Worm (Caenorhabditis elegans) whole organism, late embryonic: ENCODE measurements around the gene F01D5.8.

Experiments used
- C38D4.7 ChIP-seq: fragments of 200-800 bp; sonication (Bioruptor generic); optimal IDR thresholded peaks from 2 replicates; lab custom pipeline; 2018; ENCODE audit warnings: mild to moderate bottlenecking, missing genetic modification characterization, moderate library complexity, missing compliant biosample characterization
- Y22D7AL.16 ChIP-seq: sonication (generic microtip); optimal IDR thresholded peaks from 2 replicates; lab custom pipeline; 2016; ENCODE audit warnings: missing genetic modification characterization, missing compliant biosample characterization
- ahr-1 ChIP-seq: sonication (generic microtip); optimal IDR thresholded peaks from 2 replicates; lab custom pipeline; 2016; ENCODE audit warnings: missing genetic modification characterization, missing compliant biosample characterization
- ceh-18 ChIP-seq: sonication (generic microtip); optimal IDR thresholded peaks from 2 replicates; lab custom pipeline; 2016; ENCODE audit warnings: missing genetic modification characterization, missing compliant biosample characterization
- ceh-19 ChIP-seq: fragments of 200-800 bp; sonication (Bioruptor generic); optimal IDR thresholded peaks from 2 replicates; lab custom pipeline; 2018; ENCODE audit warnings: mild to moderate bottlenecking, missing genetic modification characterization, missing compliant biosample characterization
- ceh-24 ChIP-seq: sonication (generic microtip); optimal IDR thresholded peaks from 2 replicates; lab custom pipeline; 2016; ENCODE audit warnings: mild to moderate bottlenecking, missing genetic modification characterization, missing compliant biosample characterization
- ceh-31 ChIP-seq: sonication (generic microtip); optimal IDR thresholded peaks from 2 replicates; lab custom pipeline; 2016; ENCODE audit warnings: missing genetic modification characterization, missing compliant biosample characterization
- ceh-45 ChIP-seq: fragments of 200-800 bp; sonication (Bioruptor generic); IDR thresholded peaks from 2 replicates; pipeline ENCODE4 v1.3.6; 2022; ENCODE audit warnings: missing genetic modification reagents, missing genetic modification characterization, missing compliant biosample characterization
- ceh-48 ChIP-seq: sonication (generic microtip); optimal IDR thresholded peaks from 2 replicates; lab custom pipeline; 2016; ENCODE audit warnings: missing genetic modification characterization, inconsistent platforms, missing compliant biosample characterization
- dmd-4 ChIP-seq: sonication (generic microtip); optimal IDR thresholded peaks from 2 replicates; lab custom pipeline; 2016; ENCODE audit warnings: borderline replicate concordance, missing genetic modification characterization, missing compliant biosample characterization
- ets-4 ChIP-seq: sonication (generic microtip); optimal IDR thresholded peaks from 2 replicates; lab custom pipeline; 2016; ENCODE audit warnings: missing genetic modification characterization, missing compliant biosample characterization
- fax-1 ChIP-seq: sonication (generic microtip); optimal IDR thresholded peaks from 2 replicates; lab custom pipeline; 2016; ENCODE audit warnings: missing genotype, missing genetic modification characterization, missing compliant biosample characterization
- fkh-10 ChIP-seq: fragments of 150-350 bp; optimal IDR thresholded peaks from 2 replicates; lab custom pipeline; 2014; ENCODE audit warnings: missing biosample characterization, missing genetic modification reagents, missing genetic modification characterization
- fkh-6 ChIP-seq: sonication (generic microtip); optimal IDR thresholded peaks from 2 replicates; lab custom pipeline; 2016; ENCODE audit warnings: missing genetic modification characterization, missing compliant biosample characterization
- gmeb-2 ChIP-seq: sonication (generic microtip); optimal IDR thresholded peaks from 2 replicates; lab custom pipeline; 2016; ENCODE audit warnings: missing genetic modification characterization, inconsistent platforms, missing compliant biosample characterization
- hlh-13 ChIP-seq: fragments of 200-800 bp; sonication (Bioruptor generic); optimal IDR thresholded peaks from 2 replicates; lab custom pipeline; 2018; ENCODE audit warnings: mild to moderate bottlenecking, missing genetic modification characterization, missing compliant biosample characterization
- hlh-6 ChIP-seq: sonication (generic microtip); optimal IDR thresholded peaks from 2 replicates; lab custom pipeline; 2016; ENCODE audit warnings: missing genotype, missing genetic modification characterization, missing compliant biosample characterization
- lin-11 ChIP-seq: fragments of 200-800 bp; sonication (Bioruptor generic); optimal IDR thresholded peaks from 2 replicates; lab custom pipeline; 2018; ENCODE audit warnings: mild to moderate bottlenecking, missing genetic modification characterization, missing compliant biosample characterization
- madf-2 ChIP-seq: sonication (generic microtip); optimal IDR thresholded peaks from 2 replicates; lab custom pipeline; 2017; ENCODE audit warnings: missing genetic modification characterization, missing compliant biosample characterization
- nhr-11 ChIP-seq: fragments of 150-350 bp; optimal IDR thresholded peaks from 2 replicates; lab custom pipeline; 2014; ENCODE audit warnings: missing biosample characterization, missing genetic modification characterization
- npax-4 ChIP-seq: sonication (generic microtip); optimal IDR thresholded peaks from 2 replicates; lab custom pipeline; 2016; ENCODE audit warnings: missing genetic modification characterization, missing compliant biosample characterization
- pag-3 ChIP-seq: sonication (generic microtip); optimal IDR thresholded peaks from 2 replicates; lab custom pipeline; 2016; ENCODE audit warnings: missing compliant biosample characterization, missing genetic modification characterization, borderline replicate concordance
- pha-4 ChIP-seq: fragments of 150-350 bp; optimal IDR thresholded peaks from 2 replicates; lab custom pipeline; 2018; ENCODE audit warnings: missing biosample characterization, missing genetic modification reagents, missing genetic modification characterization
- pqm-1 ChIP-seq: sonication (generic microtip); optimal IDR thresholded peaks from 2 replicates; lab custom pipeline; 2016; ENCODE audit warnings: missing genetic modification characterization, missing compliant biosample characterization
- pros-1 ChIP-seq: fragments of 150-350 bp; optimal IDR thresholded peaks from 2 replicates; lab custom pipeline; 2014; ENCODE audit warnings: missing biosample characterization, missing genetic modification reagents, missing genetic modification characterization
- ref-2 ChIP-seq: sonication (generic microtip); optimal IDR thresholded peaks from 2 replicates; lab custom pipeline; 2016; ENCODE audit warnings: missing genetic modification characterization, missing compliant biosample characterization
- rnt-1 ChIP-seq: sonication (generic microtip); optimal IDR thresholded peaks from 2 replicates; lab custom pipeline; 2016; ENCODE audit warnings: missing genetic modification characterization, missing compliant biosample characterization
- sdc-2 ChIP-seq: sonication (generic microtip); optimal IDR thresholded peaks from 2 replicates; lab custom pipeline; 2016; ENCODE audit warnings: missing genotype, missing genetic modification characterization, missing compliant biosample characterization
- sox-4 ChIP-seq: sonication (generic microtip); optimal IDR thresholded peaks from 2 replicates; lab custom pipeline; 2017; ENCODE audit warnings: mild to moderate bottlenecking, missing genetic modification characterization, inconsistent platforms, missing compliant biosample characterization
- tbx-7 ChIP-seq: sonication (generic microtip); optimal IDR thresholded peaks from 2 replicates; lab custom pipeline; 2016; ENCODE audit warnings: missing genotype, missing genetic modification characterization, missing compliant biosample characterization
- ttx-3 ChIP-seq: sonication (generic microtip); optimal IDR thresholded peaks from 2 replicates; lab custom pipeline; 2016; ENCODE audit warnings: missing genetic modification reagents, missing genetic modification characterization, missing compliant biosample characterization
- unc-42 ChIP-seq: sonication (generic microtip); optimal IDR thresholded peaks from 2 replicates; lab custom pipeline; 2016; ENCODE audit warnings: missing genotype, missing genetic modification characterization, missing compliant biosample characterization
- unc-86 ChIP-seq: sonication (generic microtip); optimal IDR thresholded peaks from 2 replicates; lab custom pipeline; 2016; ENCODE audit warnings: missing genetic modification characterization, missing compliant biosample characterization
- zip-5 ChIP-seq: sonication (generic microtip); optimal IDR thresholded peaks from 2 replicates; lab custom pipeline; 2016; ENCODE audit warnings: missing genetic modification characterization, missing compliant biosample characterization
- ztf-16 ChIP-seq: sonication (generic microtip); optimal IDR thresholded peaks from 2 replicates; lab custom pipeline; 2017; ENCODE audit warnings: missing genetic modification characterization, missing compliant biosample characterization

F01D5.8 gene

ce11 chrII:14063044-14063500, 52.6 kb downstream of the F01D5.8 start, which contains the start of gene lem-2 (continued):
- TF ChIP-seq ceh-48 (tag; lab: Kevin White, UChicago), result peak; percentile 34
- peak; percentile 65 for TF ChIP-seq ttx-3
- TF ChIP-seq gmeb-2 (tag; lab: Kevin White, UChicago), result no peak
- peak; percentile 80 for TF ChIP-seq unc-42 (tag; lab: Kevin White, UChicago)
- TF ChIP-seq pag-3 (tag; lab: Kevin White, UChicago), result peak; percentile 65
- peak; percentile 99 for TF ChIP-seq ceh-31
- peak; percentile 91 for TF ChIP-seq pqm-1 (tag; lab: Kevin White, UChicago)
- TF ChIP-seq unc-86 (tag; lab: Kevin White, UChicago), result peak; percentile 75
- TF ChIP-seq ceh-45, result no peak
- TF ChIP-seq C38D4.7, result peak; percentile 67
- TF ChIP-seq sox-4 (tag; lab: Kevin White, UChicago), result peak; percentile 57
- TF ChIP-seq tbx-7, result peak; percentile 94
- TF ChIP-seq madf-2, result peak; percentile 61
- TF ChIP-seq ets-4 (tag; lab: Kevin White, UChicago), result peak; percentile 90
- TF ChIP-seq ref-2 (tag; lab: Kevin White, UChicago), result peak; percentile 95
- TF ChIP-seq ztf-16 (tag; lab: Kevin White, UChicago), result peak; percentile 88
- peak; percentile 72 for TF ChIP-seq fkh-6
- TF ChIP-seq nhr-11 (tag; lab: Kevin White, UChicago), result no peak
- peak; percentile 45 for TF ChIP-seq ceh-19
- peak; percentile 63 for TF ChIP-seq ceh-18 (tag; lab: Kevin White, UChicago)
- no peak for TF ChIP-seq hlh-13
- TF ChIP-seq ahr-1, result peak; percentile 89
- TF ChIP-seq zip-5 (tag; lab: Kevin White, UChicago), result peak; percentile 96
- TF ChIP-seq pros-1 (tag; lab: Kevin White, UChicago), result no peak
- no peak for TF ChIP-seq pha-4 (tag; lab: Kevin White, UChicago)
- peak; percentile 52 for TF ChIP-seq dmd-4 (tag; lab: Kevin White, UChicago)
- TF ChIP-seq hlh-6, result peak; percentile 61
- TF ChIP-seq Y22D7AL.16 (tag; lab: Kevin White, UChicago), result peak; percentile 58
- TF ChIP-seq fax-1 (tag; lab: Kevin White, UChicago), result peak; percentile 95
- peak; percentile 53 for TF ChIP-seq lin-11
- TF ChIP-seq npax-4 (tag; lab: Kevin White, UChicago), result peak; percentile 64
- no peak for TF ChIP-seq fkh-10 (GFP tag; lab: Kevin White, UChicago)
- TF ChIP-seq ceh-24 (tag; lab: Kevin White, UChicago), result peak; percentile 38
- TF ChIP-seq rnt-1 (tag; lab: Kevin White, UChicago), result peak; percentile 89
- no peak for TF ChIP-seq sdc-2 (tag; lab: Kevin White, UChicago)
